Worm (Caenorhabditis elegans) whole organism, midembryonic: ENCODE data around the gene scl-21.

Experiments
- T22C8.4 ChIP-seq: fragments of 200-800 bp; sonication (Bioruptor generic); IDR thresholded peaks from 2 replicates; pipeline ENCODE4 v1.3.6; 2022; ENCODE audit warnings: missing genetic modification characterization, missing compliant biosample characterization
- cog-1 ChIP-seq: sonication (generic microtip); optimal IDR thresholded peaks from 2 replicates; lab custom pipeline; 2016; ENCODE audit warnings: missing genetic modification characterization, missing compliant biosample characterization
- flt-1 ChIP-seq: fragments of 200-800 bp; sonication (Bioruptor generic); IDR thresholded peaks from 2 replicates; pipeline ENCODE4 v1.3.6; 2022; ENCODE audit warnings: missing genetic modification characterization, missing compliant biosample characterization
- klf-2 ChIP-seq: fragments of 200-800 bp; sonication (Bioruptor generic); conservative IDR thresholded peaks from 2 replicates; pipeline ENCODE4 v1.3.6; 2022; ENCODE audit warnings: missing genetic modification reagents, missing genetic modification characterization, missing compliant biosample characterization
- med-1 ChIP-seq: sonication (generic microtip); optimal IDR thresholded peaks from 2 replicates; lab custom pipeline; 2017; ENCODE audit warnings: missing genetic modification characterization, mild to moderate bottlenecking, missing compliant biosample characterization, antibody characterized with exemption, missing genetic modification reagents; ENCODE audit not compliant: insufficient read depth
- ref-1 ChIP-seq: fragments of 200-800 bp; sonication (Bioruptor generic); conservative IDR thresholded peaks from 2 replicates; pipeline ENCODE4 v1.3.6; 2022; ENCODE audit warnings: missing genetic modification reagents, missing genetic modification characterization, missing compliant biosample characterization
- tab-1 ChIP-seq: fragments of 200-800 bp; sonication (Bioruptor generic); IDR thresholded peaks from 2 replicates; pipeline ENCODE4 v1.3.6; 2022; ENCODE audit warnings: missing genetic modification characterization, missing compliant biosample characterization
- ztf-23 ChIP-seq: fragments of 200-800 bp; sonication (Bioruptor generic); IDR thresholded peaks from 2 replicates; pipeline ENCODE4 v1.3.6; 2022; ENCODE audit warnings: missing genetic modification reagents, missing genetic modification characterization, missing compliant biosample characterization
- ztf-29 ChIP-seq: fragments of 200-800 bp; sonication (Bioruptor generic); IDR thresholded peaks from 2 replicates; pipeline ENCODE4 v1.3.6; 2022; ENCODE audit warnings: missing genetic modification reagents, missing genetic modification characterization, missing compliant biosample characterization

ce11 chrV:19448805-19449204, 46.7 kb downstream of the scl-21 start, which contains the start of gene M04C3.2:
- TF ChIP-seq flt-1 (GFP tag; lab: Robert Waterston, UW) (no peak), ztf-23 (GFP tag; lab: Robert Waterston, UW) (no peak), klf-2 (GFP tag; lab: Robert Waterston, UW) (no peak), ref-1 (no peak), ztf-29 (GFP tag; lab: Robert Waterston, UW) (no peak), med-1 (GFP tag; lab: Kevin White, UChicago) (no peak), tab-1 (no peak), T22C8.4 (no peak), cog-1 (tag; lab: Kevin White, UChicago) (no peak)
